Fruit fly (Drosophila melanogaster): ENCODE results near the gene CG32119.

CG32119 gene

dm6 chr3L:13213360-13213759, 35.1 kb downstream of the CG32119 start (continued):
- 0 out of 3 replicates have a peak, but pooled peaks have one; percentile 30 for TF ChIP-seq z (GFP tag; IDR thresholded peaks at IDR 0.05)
- TF ChIP-seq Ravus (GFP tag; IDR thresholded peaks at IDR 0.05) = no peak
- TF ChIP-seq Hmr (GFP tag; optimal IDR thresholded peaks at IDR 0.05) = peak; percentile 1
- TF ChIP-seq CG11093 (GFP tag; IDR thresholded peaks at IDR 0.05) = peak; percentile 43; the same call in 1 of the 3 replicates
- TF ChIP-seq dmrt99B (tag; optimal IDR thresholded peaks at IDR 0.05) = peak; percentile 56
- TF ChIP-seq HLHmδ (GFP tag; optimal IDR thresholded peaks at IDR 0.05) = no peak
- no peak for TF ChIP-seq ro (GFP tag; IDR thresholded peaks at IDR 0.05)
- TF ChIP-seq CG5245 (GFP tag; optimal IDR thresholded peaks at IDR 0.05) = peak; percentile 40
- TF ChIP-seq sug (tag; optimal IDR thresholded peaks at IDR 0.05) = peak; percentile 26
- no peak for TF ChIP-seq bbx (GFP tag; IDR thresholded peaks at IDR 0.05; ENCODE audit: partially characterized antibody)
- peak; percentile 61 for TF ChIP-seq phol (tag; optimal IDR thresholded peaks at IDR 0.05)
- no peak for TF ChIP-seq tll (GFP tag; optimal IDR thresholded peaks at IDR 0.05)
- no peak for TF ChIP-seq Ets97D (GFP tag; optimal IDR thresholded peaks at IDR 0.05)
- TF ChIP-seq repo (GFP tag; optimal IDR thresholded peaks at IDR 0.05) = peak; percentile 44
- TF ChIP-seq CG4282 (GFP tag; optimal IDR thresholded peaks at IDR 0.05) = no peak
- no peak for TF ChIP-seq Adf1 (GFP tag; IDR thresholded peaks at IDR 0.05)
- TF ChIP-seq ham (GFP tag; IDR thresholded peaks at IDR 0.05) = no peak
- TF ChIP-seq CG14050 (GFP tag; IDR thresholded peaks at IDR 0.05) = peak; percentile 28; the same call in 1 of the 3 replicates
- TF ChIP-seq CG12219 (GFP tag; optimal IDR thresholded peaks at IDR 0.05) = peak; percentile 43
- TF ChIP-seq exex (tag; optimal IDR thresholded peaks at IDR 0.05) = no peak
- peak; percentile 26 for TF ChIP-seq dm (GFP tag; optimal IDR thresholded peaks at IDR 0.05)
- no peak for TF ChIP-seq ato (GFP tag; IDR thresholded peaks at IDR 0.05; ENCODE audit: partially characterized antibody)
- peak; percentile 17 for TF ChIP-seq Dad (GFP tag; optimal IDR thresholded peaks at IDR 0.05)
- no peak for TF ChIP-seq nerfin-2 (GFP tag; IDR thresholded peaks at IDR 0.05; ENCODE audit: partially characterized antibody)
- no peak for TF ChIP-seq Hand (GFP tag; optimal IDR thresholded peaks at IDR 0.05)
- no peak for TF ChIP-seq MBD-R2 (GFP tag; IDR thresholded peaks at IDR 0.05)
- no peak for TF ChIP-seq gfzf (GFP tag; optimal IDR thresholded peaks at IDR 0.05)
- TF ChIP-seq CG9727 (GFP tag; optimal IDR thresholded peaks at IDR 0.05) = peak; percentile 38
- TF ChIP-seq zfh1 (GFP tag; IDR thresholded peaks at IDR 0.05) = no peak
- peak; percentile 54 for TF ChIP-seq CG18262 (tag; optimal IDR thresholded peaks at IDR 0.05)
- no peak for TF ChIP-seq ab (GFP tag; optimal IDR thresholded peaks at IDR 0.05)
- TF ChIP-seq nau (GFP tag; optimal IDR thresholded peaks at IDR 0.05) = no peak
- TF ChIP-seq CG15696 (tag; optimal IDR thresholded peaks at IDR 0.05) = peak; percentile 56
- TF ChIP-seq Sox102F (GFP tag; optimal IDR thresholded peaks at IDR 0.05) = peak; percentile 80
- TF ChIP-seq eyg (GFP tag; optimal IDR thresholded peaks at IDR 0.05) = no peak
- peak; percentile 41 for TF ChIP-seq CG18619 (GFP tag; optimal IDR thresholded peaks at IDR 0.05)
- TF ChIP-seq CG2116 (GFP tag; optimal IDR thresholded peaks at IDR 0.05) = peak; percentile 21
- peak; percentile 52 for TF ChIP-seq CoRest (tag; optimal IDR thresholded peaks at IDR 0.05)
- no peak for TF ChIP-seq fd102C (GFP tag; optimal IDR thresholded peaks at IDR 0.05)
- no peak for TF ChIP-seq GATAe (GFP tag; conservative IDR thresholded peaks at IDR 0.05)
- TF ChIP-seq H15 (GFP tag; IDR thresholded peaks at IDR 0.05) = peak; percentile 61; the same call in 2 of the 3 replicates
- TF ChIP-seq CG16815 (GFP tag; optimal IDR thresholded peaks at IDR 0.05) = peak; percentile 18
- peak; percentile 7 for TF ChIP-seq NK7.1 (GFP tag; optimal IDR thresholded peaks at IDR 0.05)
- TF ChIP-seq CG12769 (tag; optimal IDR thresholded peaks at IDR 0.05) = peak; percentile 44
- TF ChIP-seq slbo (GFP tag; IDR thresholded peaks at IDR 0.05) = no peak
- peak in 1 of 2 experiments; percentile 19 for TF ChIP-seq Hr78 (GFP tag; optimal IDR thresholded peaks at IDR 0.05)
- no peak for TF ChIP-seq Dip2 (GFP tag; IDR thresholded peaks at IDR 0.05)
- no peak for TF ChIP-seq CG11247 (GFP tag; IDR thresholded peaks at IDR 0.05)
- 0 out of 2 replicates have a peak, but pooled peaks have one; percentile 24 for TF ChIP-seq ttk (GFP tag; IDR thresholded peaks at IDR 0.05)
- peak; percentile 51 for TF ChIP-seq Pdp1 (GFP tag; optimal IDR thresholded peaks at IDR 0.05)

All from whole organism, embryonic.